Fruit fly (Drosophila melanogaster) whole organism, embryonic: ENCODE data around the gene Prdm13.

ENCODE experiments used
- CG14860 ChIP-seq: fragments of 200-800 bp; sonication (Bioruptor generic); IDR thresholded peaks from 3 replicates; pipeline ENCODE4 v1.3.6; 2022; ENCODE audit warnings: missing biosample characterization, missing genetic modification characterization; ENCODE audit not compliant: partially characterized antibody
- CG32772 ChIP-seq: fragments of 200-800 bp; sonication (Bioruptor generic); IDR thresholded peaks from 2 replicates; pipeline ENCODE4 v1.3.6; 2022; ENCODE audit warnings: missing biosample characterization, missing genetic modification characterization
- CG42726 ChIP-seq: fragments of 200-800 bp; sonication (Bioruptor generic); IDR thresholded peaks from 2 replicates; pipeline ENCODE4 v1.3.6; 2022; ENCODE audit warnings: missing biosample characterization, missing genetic modification characterization; ENCODE audit not compliant: partially characterized antibody
- Scr ChIP-seq: fragments of 200-800 bp; sonication (Bioruptor generic); IDR thresholded peaks from 2 replicates; pipeline ENCODE4 v1.3.6; 2022; ENCODE audit warnings: missing biosample characterization, missing genetic modification characterization; ENCODE audit not compliant: partially characterized antibody
- Ssrp ChIP-seq: fragments of 200-800 bp; sonication (Bioruptor generic); optimal IDR thresholded peaks from 2 replicates; lab custom pipeline; 2018; ENCODE audit warnings: missing biosample characterization, mild to moderate bottlenecking, missing genetic modification characterization, moderate library complexity
- abd-A ChIP-seq: fragments of 200-800 bp; sonication (Bioruptor generic); optimal IDR thresholded peaks from 3 replicates; lab custom pipeline; 2019; ENCODE audit warnings: missing biosample characterization, mild to moderate bottlenecking, missing genetic modification characterization, moderate library complexity
- cg ChIP-seq: fragments of 200-800 bp; sonication (Bioruptor generic); optimal IDR thresholded peaks from 3 replicates; lab custom pipeline; 2019; ENCODE audit warnings: missing biosample characterization, mild to moderate bottlenecking, missing genetic modification characterization, moderate library complexity
- dm ChIP-seq: fragments of 200-800 bp; sonication (Bioruptor generic); optimal IDR thresholded peaks from 3 replicates; lab custom pipeline; 2016; ENCODE audit warnings: missing biosample characterization, missing genetic modification characterization
- gce ChIP-seq: fragments of 200-800 bp; sonication (Bioruptor generic); IDR thresholded peaks from 3 replicates; pipeline ENCODE4 v1.3.6; 2022; ENCODE audit warnings: missing biosample characterization, missing genetic modification characterization
- h ChIP-seq: fragments of >200 bp; optimal IDR thresholded peaks from 2 replicates; lab custom pipeline; 2017
- pfk ChIP-seq: fragments of 200-800 bp; sonication (Bioruptor generic); optimal IDR thresholded peaks from 2 replicates; lab custom pipeline; 2018; ENCODE audit warnings: missing biosample characterization, mild to moderate bottlenecking, missing genetic modification characterization, moderate library complexity

DNA sequence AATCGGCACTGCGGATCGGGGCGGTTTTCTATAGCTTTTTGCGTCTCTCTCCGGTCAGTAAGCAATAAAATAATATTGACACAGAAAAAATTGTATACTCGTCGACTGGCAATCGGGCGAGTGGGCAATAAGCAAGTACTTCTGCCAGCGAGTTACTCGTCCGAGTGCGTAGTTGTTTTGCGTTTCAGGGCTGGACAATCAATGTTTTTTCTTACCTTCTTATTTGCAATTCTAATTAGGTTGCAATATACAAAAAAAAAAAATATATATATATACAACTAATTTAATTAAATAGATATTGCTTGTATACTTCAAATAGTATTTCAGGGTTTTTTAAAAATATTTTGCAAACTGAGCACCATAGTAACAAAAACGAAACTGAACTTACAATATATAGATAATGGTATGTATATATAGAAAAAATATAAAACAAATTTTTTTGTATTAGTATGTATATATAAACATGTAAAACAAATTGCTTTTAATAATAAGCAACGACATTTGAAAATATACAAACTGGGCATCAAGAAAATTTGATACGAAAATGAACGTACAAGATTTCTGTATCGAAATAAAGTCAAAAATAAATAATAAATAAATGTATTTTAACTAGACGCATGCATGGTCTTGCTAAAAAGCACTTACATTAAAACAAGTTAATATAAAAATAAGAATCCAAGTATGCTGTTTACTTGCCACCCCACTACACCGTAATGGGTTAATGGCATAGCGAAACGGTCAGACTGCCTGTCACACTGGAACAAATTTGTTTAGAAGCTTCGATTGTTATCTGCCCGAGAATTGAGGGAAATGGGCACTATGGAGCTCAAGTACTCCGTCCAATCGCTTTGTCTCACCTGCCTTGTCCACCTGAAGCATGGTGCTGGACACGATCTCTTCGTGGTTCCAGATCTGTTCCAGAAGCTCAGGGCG lies 26.3 kb downstream of the Prdm13 start, which contains the start of the genes D19A and CG7386:
- TF ChIP-seq CG32772: peak; percentile 46; the same call in 1 of the 2 replicates
- TF ChIP-seq CG42726 (GFP tag; lab: Robert Waterston, UW): no peak
- no peak for TF ChIP-seq Scr (GFP tag; lab: Robert Waterston, UW)
- no peak for TF ChIP-seq h (lab: Kevin White, UChicago)
- TF ChIP-seq CG14860 (GFP tag; lab: Robert Waterston, UW): no peak
- no peak for TF ChIP-seq pfk (GFP tag; lab: Kevin White, UChicago)
- TF ChIP-seq dm (GFP tag; lab: Kevin White, UChicago): no peak
- TF ChIP-seq abd-A: no peak
- 0 out of 3 replicates have a peak, but pooled peaks have one; percentile 25 for TF ChIP-seq gce (GFP tag; lab: Robert Waterston, UW)
- TF ChIP-seq cg (GFP tag; lab: Kevin White, UChicago): peak; percentile 24
- TF ChIP-seq Ssrp (tag; lab: Kevin White, UChicago): peak; percentile 25
